Fruit fly (Drosophila melanogaster) whole organism, embryonic: Measurements from ENCODE around the gene snz.

Source experiments
- ATbp ChIP-seq: fragments of 200-800 bp; sonication (Bioruptor generic); optimal IDR thresholded peaks from 2 replicates; lab custom pipeline; 2017; ENCODE audit warnings: missing biosample characterization, mild to moderate bottlenecking, missing genetic modification characterization, missing genetic modification reagents
- BtbVII ChIP-seq: fragments of 200-800 bp; sonication (Bioruptor generic); optimal IDR thresholded peaks from 3 replicates; lab custom pipeline; 2017; ENCODE audit warnings: missing biosample characterization, mild to moderate bottlenecking, missing genetic modification characterization
- CG10274 ChIP-seq: fragments of 200-800 bp; sonication (Bioruptor generic); optimal IDR thresholded peaks from 3 replicates; lab custom pipeline; 2017; ENCODE audit warnings: missing biosample characterization, mild to moderate bottlenecking, missing genetic modification characterization
- CG11093 ChIP-seq: fragments of 200-800 bp; sonication (Bioruptor generic); IDR thresholded peaks from 3 replicates; pipeline ENCODE4 v1.3.6; 2022; ENCODE audit warnings: missing biosample characterization, missing genetic modification characterization
- CG11398 ChIP-seq: fragments of 200-800 bp; sonication (Bioruptor generic); optimal IDR thresholded peaks from 2 replicates; lab custom pipeline; 2016; ENCODE audit warnings: missing biosample characterization, missing genetic modification characterization
- CG12219 ChIP-seq: fragments of 200-800 bp; sonication (Bioruptor generic); optimal IDR thresholded peaks from 3 replicates; lab custom pipeline; 2018; ENCODE audit warnings: missing biosample characterization, mild to moderate bottlenecking, missing genetic modification characterization
- CG13424 ChIP-seq: fragments of 200-800 bp; sonication (Bioruptor generic); optimal IDR thresholded peaks from 2 replicates; lab custom pipeline; 2019; ENCODE audit warnings: missing biosample characterization, mild to moderate bottlenecking, missing genetic modification characterization, moderate library complexity
- CG14441 ChIP-seq: fragments of 200-800 bp; sonication (Bioruptor generic); IDR thresholded peaks from 2 replicates; pipeline ENCODE4 v1.3.6; 2022; ENCODE audit warnings: missing biosample characterization, missing genetic modification characterization
- CG15073 ChIP-seq: fragments of 200-800 bp; sonication (Bioruptor generic); optimal IDR thresholded peaks from 2 replicates; lab custom pipeline; 2016; ENCODE audit warnings: missing biosample characterization, missing genetic modification characterization
- CG2202 ChIP-seq: fragments of 200-800 bp; sonication (Bioruptor generic); optimal IDR thresholded peaks from 2 replicates; lab custom pipeline; 2018; ENCODE audit warnings: missing biosample characterization, mild to moderate bottlenecking, missing genetic modification characterization
- CG2875 ChIP-seq: fragments of 200-800 bp; sonication (Bioruptor generic); optimal IDR thresholded peaks from 2 replicates; lab custom pipeline; 2017; ENCODE audit warnings: missing biosample characterization, mild to moderate bottlenecking, missing genetic modification characterization, missing genetic modification reagents
- CG34422 ChIP-seq: fragments of 200-800 bp; sonication (Bioruptor generic); IDR thresholded peaks from 3 replicates; pipeline ENCODE4 v1.3.6; 2022; ENCODE audit warnings: missing biosample characterization, missing genetic modification characterization
- CG4328 ChIP-seq: fragments of 200-800 bp; sonication (Bioruptor generic); optimal IDR thresholded peaks from 3 replicates; lab custom pipeline; 2017; ENCODE audit warnings: missing biosample characterization, missing genetic modification reagents, missing genetic modification characterization
- CG4707 ChIP-seq: fragments of 200-800 bp; sonication (Bioruptor generic); optimal IDR thresholded peaks from 2 replicates; lab custom pipeline; 2018; ENCODE audit warnings: missing biosample characterization, mild to moderate bottlenecking, missing genetic modification characterization, moderate library complexity
- CG6813 ChIP-seq: fragments of 200-800 bp; sonication (Bioruptor generic); optimal IDR thresholded peaks from 2 replicates; lab custom pipeline; 2017; ENCODE audit warnings: missing biosample characterization, missing genetic modification characterization, mild to moderate bottlenecking, moderate library complexity, missing genetic modification reagents
- CG7963 ChIP-seq: fragments of 200-800 bp; sonication (Bioruptor generic); IDR thresholded peaks from 3 replicates; pipeline ENCODE4 v1.3.6; 2022; ENCODE audit warnings: missing biosample characterization, missing genetic modification characterization; ENCODE audit not compliant: partially characterized antibody
- CG8765 ChIP-seq: fragments of 200-800 bp; sonication (Bioruptor generic); IDR thresholded peaks from 2 replicates; pipeline ENCODE4 v1.3.6; 2022; ENCODE audit warnings: missing biosample characterization, missing genetic modification characterization
- CG9609 ChIP-seq: fragments of 200-800 bp; sonication (Bioruptor generic); optimal IDR thresholded peaks from 3 replicates; lab custom pipeline; 2016; ENCODE audit warnings: missing biosample characterization, missing genetic modification characterization
- Dip3 ChIP-seq: fragments of 200-800 bp; sonication (Bioruptor generic); optimal IDR thresholded peaks from 3 replicates; lab custom pipeline; 2016; ENCODE audit warnings: missing biosample characterization, missing genetic modification characterization
- Doc3 ChIP-seq: fragments of 200-800 bp; sonication (Bioruptor generic); IDR thresholded peaks from 3 replicates; pipeline ENCODE4 v1.3.6; 2022; ENCODE audit warnings: missing biosample characterization, missing genetic modification characterization; ENCODE audit not compliant: partially characterized antibody
- Hsf ChIP-seq: fragments of 200-800 bp; sonication (Bioruptor generic); optimal IDR thresholded peaks from 3 replicates; lab custom pipeline; 2016; ENCODE audit warnings: missing biosample characterization, missing genetic modification characterization
- Lim3 ChIP-seq: fragments of 200-800 bp; sonication (Bioruptor generic); IDR thresholded peaks from 2 replicates; pipeline ENCODE4 v1.3.6; 2022; ENCODE audit warnings: missing biosample characterization, missing genetic modification characterization
- Mad ChIP-seq: fragments of 200-800 bp; sonication (Bioruptor generic); optimal IDR thresholded peaks from 2 replicates; lab custom pipeline; 2016; ENCODE audit warnings: missing biosample characterization, missing genetic modification characterization
- Opbp ChIP-seq: fragments of 200-800 bp; sonication (Bioruptor generic); IDR thresholded peaks from 3 replicates; pipeline ENCODE4 v1.3.6; 2022; ENCODE audit warnings: missing biosample characterization, missing genetic modification characterization; ENCODE audit not compliant: partially characterized antibody
- Sox102F ChIP-seq: fragments of 200-800 bp; sonication (Bioruptor generic); optimal IDR thresholded peaks from 2 replicates; lab custom pipeline; 2018; ENCODE audit warnings: missing biosample characterization, mild to moderate bottlenecking, missing genetic modification characterization, moderate library complexity
- Xrp1 ChIP-seq: fragments of 200-800 bp; sonication (Bioruptor generic); IDR thresholded peaks from 2 replicates; pipeline ENCODE4 v1.3.6; 2022; ENCODE audit warnings: missing biosample characterization, missing genetic modification characterization
- ab ChIP-seq: fragments of 200-800 bp; sonication (Bioruptor generic); optimal IDR thresholded peaks from 2 replicates; lab custom pipeline; 2016; ENCODE audit warnings: missing biosample characterization, missing genetic modification characterization
- ac ChIP-seq: fragments of 200-800 bp; sonication (Bioruptor generic); optimal IDR thresholded peaks from 3 replicates; lab custom pipeline; 2017; ENCODE audit warnings: missing biosample characterization, mild to moderate bottlenecking, missing genetic modification characterization
- bsh ChIP-seq, 2 experiments: fragments of 200-800 bp; sonication (Bioruptor generic); optimal IDR thresholded peaks; 2 replicates each; lab custom pipeline; 2017 to 2018; ENCODE audit warnings: mild to moderate bottlenecking in 2 of 2, missing biosample characterization in 2 of 2, missing genetic modification characterization in 2 of 2, moderate library complexity in 1 of 2
- btn ChIP-seq: fragments of 200-800 bp; sonication (Bioruptor generic); optimal IDR thresholded peaks from 2 replicates; lab custom pipeline; 2016; ENCODE audit warnings: missing biosample characterization, missing genetic modification characterization
- danr ChIP-seq: fragments of 200-800 bp; sonication (Bioruptor generic); IDR thresholded peaks from 2 replicates; pipeline ENCODE4 v1.3.6; 2022; ENCODE audit warnings: missing biosample characterization, missing genetic modification characterization
- dati ChIP-seq: fragments of 200-800 bp; sonication (Bioruptor generic); IDR thresholded peaks from 2 replicates; pipeline ENCODE4 v1.3.6; 2022; ENCODE audit warnings: missing biosample characterization, missing genetic modification characterization
- dmrt99B ChIP-seq: fragments of 200-800 bp; sonication (Bioruptor generic); optimal IDR thresholded peaks from 2 replicates; lab custom pipeline; 2018; ENCODE audit warnings: missing biosample characterization, mild to moderate bottlenecking, missing genetic modification characterization, moderate library complexity
- ewg ChIP-seq: fragments of 200-800 bp; sonication (Bioruptor generic); optimal IDR thresholded peaks from 3 replicates; lab custom pipeline; 2017; ENCODE audit warnings: mild to moderate bottlenecking, missing biosample characterization, missing genetic modification reagents, missing genetic modification characterization
- eyg ChIP-seq: fragments of 200-800 bp; sonication (Bioruptor generic); optimal IDR thresholded peaks from 3 replicates; lab custom pipeline; 2016; ENCODE audit warnings: missing biosample characterization, missing genetic modification characterization
- fd102C ChIP-seq: fragments of 200-800 bp; sonication (Bioruptor generic); optimal IDR thresholded peaks from 2 replicates; lab custom pipeline; 2018; ENCODE audit warnings: missing biosample characterization, mild to moderate bottlenecking, missing genetic modification characterization, moderate library complexity
- fd96Cb ChIP-seq: fragments of 200-800 bp; sonication (Bioruptor generic); optimal IDR thresholded peaks from 2 replicates; lab custom pipeline; 2018; ENCODE audit warnings: missing biosample characterization, mild to moderate bottlenecking, missing genetic modification characterization, moderate library complexity
- gce ChIP-seq: fragments of 200-800 bp; sonication (Bioruptor generic); IDR thresholded peaks from 3 replicates; pipeline ENCODE4 v1.3.6; 2022; ENCODE audit warnings: missing biosample characterization, missing genetic modification characterization
- ham ChIP-seq: fragments of 200-800 bp; sonication (Bioruptor generic); IDR thresholded peaks from 2 replicates; pipeline ENCODE4 v1.3.6; 2022; ENCODE audit warnings: missing biosample characterization, missing genetic modification characterization
- lab ChIP-seq: fragments of 200-800 bp; sonication (Bioruptor generic); optimal IDR thresholded peaks from 3 replicates; lab custom pipeline; 2017; ENCODE audit warnings: missing biosample characterization, missing genetic modification characterization, mild to moderate bottlenecking, moderate library complexity, missing genetic modification reagents
- ranshi ChIP-seq: fragments of 200-800 bp; sonication (Bioruptor generic); IDR thresholded peaks from 2 replicates; pipeline ENCODE4 v1.3.6; 2022; ENCODE audit warnings: missing biosample characterization, missing genetic modification characterization
- sc ChIP-seq, 3 experiments: fragments of >200 bp in 2 of 3; fragments of 200-800 bp in 1 of 3; sonication (Bioruptor generic) in 1 of 3; optimal IDR thresholded peaks; 2 replicates in 2 of 3; 3 replicates in 1 of 3; lab custom pipeline; 2017; ENCODE audit warnings: mild to moderate bottlenecking in 1 of 3, missing biosample characterization in 1 of 3, missing genetic modification characterization in 1 of 3, missing genetic modification reagents in 1 of 3
- scrt ChIP-seq: fragments of 200-800 bp; sonication (Bioruptor generic); optimal IDR thresholded peaks from 2 replicates; lab custom pipeline; 2018; ENCODE audit warnings: missing biosample characterization, mild to moderate bottlenecking, missing genetic modification characterization, moderate library complexity
- shn ChIP-seq: fragments of 200-800 bp; sonication (Bioruptor generic); optimal IDR thresholded peaks from 3 replicates; lab custom pipeline; 2016; ENCODE audit warnings: missing biosample characterization, missing genetic modification characterization
- sqz ChIP-seq: fragments of 200-800 bp; sonication (Bioruptor generic); optimal IDR thresholded peaks from 3 replicates; lab custom pipeline; 2018; ENCODE audit warnings: missing biosample characterization, mild to moderate bottlenecking, missing genetic modification characterization
- tna ChIP-seq: fragments of 200-800 bp; sonication (Bioruptor generic); IDR thresholded peaks from 2 replicates; pipeline ENCODE4 v1.3.6; 2022; ENCODE audit warnings: missing biosample characterization, missing genetic modification characterization; ENCODE audit not compliant: partially characterized antibody
- toy ChIP-seq: fragments of 200-800 bp; sonication (Bioruptor generic); IDR thresholded peaks from 2 replicates; pipeline ENCODE4 v1.3.6; 2022; ENCODE audit warnings: missing biosample characterization, missing genetic modification characterization

The snz gene

DNA sequence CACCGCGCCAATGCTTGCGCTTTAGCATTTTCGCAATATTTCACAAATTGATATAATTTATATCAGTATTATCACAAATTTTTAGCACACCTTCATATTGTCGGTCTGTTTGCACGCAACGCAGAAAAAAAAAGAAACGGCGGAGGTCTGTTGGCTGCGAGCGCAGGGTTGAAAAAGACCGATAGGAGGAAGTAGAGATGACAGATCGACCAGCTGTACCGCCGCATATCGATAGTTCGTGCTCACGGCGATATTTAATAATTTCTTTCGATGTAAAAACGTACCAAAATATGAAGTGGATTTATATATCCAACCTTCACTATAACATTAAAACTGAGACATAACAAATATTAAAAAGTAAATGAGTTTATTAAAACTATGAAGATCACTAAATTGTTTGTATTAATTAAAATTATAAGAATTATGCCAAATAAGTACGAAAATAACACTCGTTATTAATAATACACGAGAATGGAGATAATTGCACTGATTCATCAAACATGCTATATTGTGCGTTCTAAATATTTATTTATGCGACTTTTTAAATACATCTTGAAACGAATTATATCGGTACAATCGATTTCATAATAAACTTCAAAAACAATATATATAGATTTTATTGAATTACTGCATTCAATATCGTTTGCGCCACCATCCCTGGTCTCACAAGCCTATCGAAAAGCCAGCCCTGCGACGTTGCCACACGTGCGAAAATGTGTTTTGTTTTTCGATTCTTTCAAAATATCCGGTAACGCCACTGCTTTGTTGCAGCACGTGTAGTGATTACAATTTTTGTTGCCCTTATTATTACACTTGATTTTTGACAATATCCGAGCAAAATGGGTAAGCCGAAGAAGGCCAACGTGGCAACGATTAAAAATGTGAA lies 10.5 kb upstream of the snz start, which contains the start of the genes RpS6 and bys (continued):
- TF ChIP-seq CG4328 (GFP tag; lab: Kevin White, UChicago) = peak; percentile 15
- TF ChIP-seq Opbp = peak; percentile 92
- peak; percentile 77 for TF ChIP-seq BtbVII (GFP tag; lab: Kevin White, UChicago)
- TF ChIP-seq Mad (GFP tag; lab: Kevin White, UChicago) = peak; percentile 10
- TF ChIP-seq ham = no peak
- TF ChIP-seq CG13424 (tag; lab: Kevin White, UChicago) = peak; percentile 11
- no peak for TF ChIP-seq CG11093 (GFP tag; lab: Robert Waterston, UW)
- no peak for TF ChIP-seq ewg (GFP tag; lab: Kevin White, UChicago)
- peak; percentile 80 for TF ChIP-seq lab
- no peak for TF ChIP-seq CG9609 (GFP tag; lab: Kevin White, UChicago)
- peak; percentile 61 for TF ChIP-seq scrt (GFP tag; lab: Kevin White, UChicago)
- TF ChIP-seq shn = no peak
- TF ChIP-seq CG2875 (GFP tag; lab: Kevin White, UChicago) = peak; percentile 55
- TF ChIP-seq danr (GFP tag; lab: Robert Waterston, UW) = no peak
- TF ChIP-seq CG34422 (GFP tag; lab: Robert Waterston, UW) = peak; percentile 51
- TF ChIP-seq bsh (GFP tag; optimal IDR thresholded peaks at IDR 0.05; lab: Kevin White, UChicago) = peak; percentile 2 to 5
- peak; percentile 58 for TF ChIP-seq CG14441 (GFP tag; lab: Robert Waterston, UW)
- TF ChIP-seq CG8765 = 0 out of 2 replicates have a peak, but pooled peaks have one; percentile 23
- no peak for TF ChIP-seq fd102C (GFP tag; lab: Kevin White, UChicago)
- peak; percentile 28 for TF ChIP-seq Dip3
- no peak for TF ChIP-seq Xrp1 (GFP tag; lab: Robert Waterston, UW)
- TF ChIP-seq eyg (GFP tag; lab: Kevin White, UChicago) = peak; percentile 6
- no peak for TF ChIP-seq CG11398 (GFP tag; lab: Kevin White, UChicago)
- no peak for TF ChIP-seq gce (GFP tag; lab: Robert Waterston, UW)
- TF ChIP-seq ac = peak; percentile 46
- 0 out of 2 replicates have a peak, but pooled peaks have one; percentile 4 for TF ChIP-seq dati (GFP tag; lab: Robert Waterston, UW)
- TF ChIP-seq ranshi (GFP tag; lab: Robert Waterston, UW) = peak; percentile 39
- no peak for TF ChIP-seq Sox102F (GFP tag; lab: Kevin White, UChicago)
- TF ChIP-seq sc (optimal IDR thresholded peaks at IDR 0.05; lab: Kevin White, UChicago) = no peak
- TF ChIP-seq sc (GFP tag; optimal IDR thresholded peaks at IDR 0.05; lab: Kevin White, UChicago) = no peak
- TF ChIP-seq btn (GFP tag; lab: Kevin White, UChicago) = no peak
- TF ChIP-seq sqz (GFP tag; lab: Kevin White, UChicago) = peak; percentile 82
- no peak for TF ChIP-seq CG15073 (GFP tag; lab: Kevin White, UChicago)
- peak; percentile 63 for TF ChIP-seq CG4707 (GFP tag; lab: Kevin White, UChicago)
- TF ChIP-seq toy = no peak
- TF ChIP-seq Hsf (GFP tag; lab: Kevin White, UChicago) = peak; percentile 33
- TF ChIP-seq ab (GFP tag; lab: Kevin White, UChicago) = no peak
- peak; percentile 71; the same call in 2 of the 3 replicates for TF ChIP-seq Doc3 (GFP tag; lab: Robert Waterston, UW)
- peak; percentile 20 for TF ChIP-seq CG12219 (GFP tag; lab: Kevin White, UChicago)
- TF ChIP-seq fd96Cb = no peak
- TF ChIP-seq CG2202 (tag; lab: Kevin White, UChicago) = peak; percentile 14
- TF ChIP-seq dmrt99B (tag; lab: Kevin White, UChicago) = peak; percentile 19
- no peak for TF ChIP-seq ATbp (GFP tag; lab: Kevin White, UChicago)
- peak; percentile 68; the same call in 1 of the 2 replicates for TF ChIP-seq tna (GFP tag; lab: Robert Waterston, UW)
- TF ChIP-seq Lim3 (GFP tag; lab: Robert Waterston, UW) = no peak
- TF ChIP-seq CG7963 (GFP tag; lab: Robert Waterston, UW) = peak; percentile 86
- TF ChIP-seq CG6813 (GFP tag; lab: Kevin White, UChicago) = peak; percentile 51
- TF ChIP-seq CG10274 (GFP tag; lab: Kevin White, UChicago) = peak; percentile 46
